Worm (Caenorhabditis elegans): ENCODE measurements around the gene dlc-2.

Gene dlc-2

ce11 chrIV:12127838-12128237 lies 16.5 kb upstream of the dlc-2 start:
- TF ChIP-seq cebp-1 (GFP tag; IDR thresholded peaks at IDR 0.05) (0 out of 2 replicates have a peak, but pooled peaks have one; percentile 24), cebp-1 (tag; optimal IDR thresholded peaks at IDR 0.05) (peak; percentile 59), cebp-2 (GFP tag; IDR thresholded peaks at IDR 0.05) (0 out of 2 replicates have a peak, but pooled peaks have one; percentile 41), die-1 (tag; optimal IDR thresholded peaks at IDR 0.05) (no peak)

DNA sequence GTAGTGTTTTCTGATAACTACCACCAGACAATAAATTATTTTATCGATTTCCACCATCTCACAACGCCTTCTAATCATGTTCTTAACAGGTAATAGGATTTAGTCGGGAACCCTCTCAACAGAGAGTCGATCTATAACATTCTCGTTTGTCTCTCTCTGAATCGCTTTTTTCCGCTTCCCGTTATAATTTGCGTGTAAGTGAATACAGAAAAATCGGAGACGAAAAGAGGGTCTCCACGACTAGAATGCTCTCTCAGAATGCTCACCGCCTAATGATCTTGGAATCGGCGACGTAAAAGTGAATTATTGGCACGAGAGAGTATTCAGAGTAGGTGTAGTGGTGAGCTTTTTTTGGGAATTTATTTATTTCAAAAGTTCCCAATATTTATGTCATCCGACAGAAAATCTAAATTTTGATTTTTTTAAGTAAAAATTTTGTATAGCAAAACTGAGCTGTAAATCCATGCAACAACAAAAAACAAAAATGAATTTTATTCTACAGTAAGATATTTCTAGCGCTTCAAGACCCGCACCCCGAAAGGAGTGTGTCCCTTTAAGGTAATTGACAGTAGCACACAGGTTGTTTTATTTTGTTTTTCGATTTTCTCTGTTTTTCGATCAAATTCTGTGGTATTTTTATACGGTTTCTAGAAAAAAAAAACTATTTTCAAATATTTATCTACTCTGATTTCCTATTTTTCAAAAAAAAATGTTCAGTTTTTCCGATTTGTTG lies 15.5 kb upstream of the dlc-2 start:
- TF ChIP-seq madf-6 (GFP tag; IDR thresholded peaks at IDR 0.05), result peak; percentile 74
- no peak for TF ChIP-seq K11D2.4 (GFP tag; IDR thresholded peaks at IDR 0.05)
- TF ChIP-seq xnd-1 (tag; optimal IDR thresholded peaks at IDR 0.05), result peak; percentile 67
- peak; percentile 30 for TF ChIP-seq him-1 (tag; optimal IDR thresholded peaks at IDR 0.05)
- TF ChIP-seq Y56A3A.18 (GFP tag; IDR thresholded peaks at IDR 0.05), result no peak
- TF ChIP-seq lsl-1 (GFP tag; optimal IDR thresholded peaks at IDR 0.05), result peak; percentile 90
- peak; percentile 18 for TF ChIP-seq F49E8.2 (tag; optimal IDR thresholded peaks at IDR 0.05; ENCODE audit: insufficient read depth)
- peak; percentile 43; the same call in 1 of the 2 replicates for TF ChIP-seq madf-8 (GFP tag; conservative IDR thresholded peaks at IDR 0.05)
- peak; percentile 33; the same call in 1 of the 2 replicates for TF ChIP-seq D2030.7 (GFP tag; IDR thresholded peaks at IDR 0.05)
- TF ChIP-seq F33H1.4 (GFP tag; IDR thresholded peaks at IDR 0.05), result peak; percentile 83

DNA sequence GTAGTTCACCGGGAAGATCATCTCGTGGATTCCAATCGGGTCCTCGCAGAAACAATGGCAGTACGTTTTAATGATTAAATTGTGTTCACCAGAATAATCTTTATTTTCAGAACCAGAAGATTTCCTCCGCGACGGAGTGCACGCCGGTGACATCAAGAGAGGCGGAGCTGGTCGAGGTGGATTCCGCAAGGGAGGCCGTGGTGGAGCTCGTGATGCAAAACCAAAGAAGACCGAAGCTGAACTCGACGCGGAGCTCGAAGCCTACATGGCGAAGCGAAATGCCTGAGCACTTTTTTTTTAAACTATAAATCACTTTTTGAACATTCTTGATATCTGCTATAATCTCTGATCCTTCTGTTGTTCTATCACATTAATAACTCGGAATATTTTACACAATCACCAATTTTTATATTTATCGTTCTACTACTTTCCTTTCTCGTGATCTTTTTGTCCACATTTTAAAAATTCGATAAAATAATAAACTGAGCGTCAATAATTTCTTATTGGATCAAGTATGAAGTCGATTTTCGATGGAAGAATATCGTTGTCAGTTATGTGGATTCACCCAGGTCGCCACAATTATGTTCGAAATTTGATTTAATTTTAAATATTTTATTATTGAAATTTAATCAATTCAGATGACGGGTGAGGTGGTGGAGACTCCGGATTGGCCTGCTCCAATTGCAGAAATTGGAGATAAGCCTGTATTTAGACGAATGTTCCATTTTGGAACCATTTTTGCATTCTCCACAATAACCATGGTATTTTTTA lies 13.1 kb upstream of the dlc-2 start, which contains the start of gene dhhc-6:
TSS of gene dhhc-6 (plus strand) at position 639 of the 771 bp plus-strand sequence.
- no peak for TF ChIP-seq zim-3 (tag; optimal IDR thresholded peaks at IDR 0.05)
- 0 out of 2 replicates have a peak, but pooled peaks have one; percentile 43 for TF ChIP-seq attf-6 (GFP tag; IDR thresholded peaks at IDR 0.05)
- TF ChIP-seq nhr-90 (tag; optimal IDR thresholded peaks at IDR 0.05), result no peak
- no peak for TF ChIP-seq nfya-2 (GFP tag; IDR thresholded peaks at IDR 0.05)
- no peak for TF ChIP-seq F55B11.4 (tag; optimal IDR thresholded peaks at IDR 0.05; ENCODE audit: borderline replicate concordance, insufficient read depth)
- TF ChIP-seq let-526 (GFP tag; IDR thresholded peaks at IDR 0.05), result no peak
- no peak for TF ChIP-seq T07F8.4 (tag; optimal IDR thresholded peaks at IDR 0.05)
- TF ChIP-seq ceh-91 (GFP tag; IDR thresholded peaks at IDR 0.05), result no peak
- peak; percentile 40 for TF ChIP-seq hrde-1 (tag; optimal IDR thresholded peaks at IDR 0.05; ENCODE audit: borderline replicate concordance)
- peak; percentile 56; the same call in 1 of the 2 replicates for TF ChIP-seq egrh-3 (GFP tag; IDR thresholded peaks at IDR 0.05)
- TF ChIP-seq ztf-3 (GFP tag; optimal IDR thresholded peaks at IDR 0.05), result no peak
- 0 out of 2 replicates have a peak, but pooled peaks have one; percentile 30 for TF ChIP-seq hsf-1 (GFP tag; IDR thresholded peaks at IDR 0.05)
- TF ChIP-seq snpc-1.1 (tag; optimal IDR thresholded peaks at IDR 0.05; ENCODE audit: insufficient read depth), result no peak
- TF ChIP-seq ztf-26 (tag; optimal IDR thresholded peaks at IDR 0.05), result no peak
- no peak for TF ChIP-seq D2030.7 (GFP tag; IDR thresholded peaks at IDR 0.05)
- TF ChIP-seq attf-3 (GFP tag; conservative IDR thresholded peaks at IDR 0.05), result no peak
- no peak for TF ChIP-seq Y67H2A.10 (GFP tag; conservative IDR thresholded peaks at IDR 0.05)
- no peak for TF ChIP-seq madf-8 (GFP tag; conservative IDR thresholded peaks at IDR 0.05)
- 0 out of 2 replicates have a peak, but pooled peaks have one; percentile 27 for TF ChIP-seq ekl-4 (GFP tag; IDR thresholded peaks at IDR 0.05)
- TF ChIP-seq madf-6 (GFP tag; IDR thresholded peaks at IDR 0.05), result peak; percentile 19; the same call in 1 of the 2 replicates
- no peak for TF ChIP-seq pha-4 (tag; optimal IDR thresholded peaks at IDR 0.05)
- no peak for TF ChIP-seq fkh-3 (tag; optimal IDR thresholded peaks at IDR 0.05)
- TF ChIP-seq lsy-27 (tag; optimal IDR thresholded peaks at IDR 0.05; ENCODE audit: borderline replicate concordance, insufficient read depth), result no peak
- no peak for TF ChIP-seq ama-1 (optimal IDR thresholded peaks at IDR 0.05)
- peak in 1 of 2 experiments; percentile 40 for TF ChIP-seq ama-1 (GFP tag; optimal IDR thresholded peaks at IDR 0.05)
- no peak for TF ChIP-seq B0261.1 (tag; optimal IDR thresholded peaks at IDR 0.05)
- TF ChIP-seq Y53G8AR.9 (GFP tag; conservative IDR thresholded peaks at IDR 0.05), result 0 out of 2 replicates have a peak, but pooled peaks have one; percentile 18
- TF ChIP-seq Y95B8A.8 (GFP tag; IDR thresholded peaks at IDR 0.05), result peak; percentile 58; the same call in 1 of the 2 replicates
- TF ChIP-seq mxl-1 (tag; optimal IDR thresholded peaks at IDR 0.05), result no peak
- TF ChIP-seq unc-130 (GFP tag; optimal IDR thresholded peaks at IDR 0.05), result no peak
- no peak for TF ChIP-seq cebp-1 (GFP tag; IDR thresholded peaks at IDR 0.05)
- TF ChIP-seq cebp-1 (tag; optimal IDR thresholded peaks at IDR 0.05), result peak; percentile 6

Measured in whole organism, young adult.